Worm (Caenorhabditis elegans) whole organism, L1 larva: ENCODE results near the gene C05C9.2.

ENCODE experiments used
- ama-1 ChIP-seq: fragments of 150-350 bp; optimal IDR thresholded peaks from 2 replicates; lab custom pipeline; 2014
- lin-15B ChIP-seq: fragments of 150-350 bp; sonication (generic microtip); optimal IDR thresholded peaks from 3 replicates; lab custom pipeline; 2014; ENCODE audit warnings: missing biosample characterization, missing genetic modification characterization
- skn-1 ChIP-seq: fragments of 150-350 bp; optimal IDR thresholded peaks from 2 replicates; lab custom pipeline; 2014; ENCODE audit warnings: missing biosample characterization, missing genetic modification characterization
- xbp-1 ChIP-seq: sonication (generic microtip); optimal IDR thresholded peaks from 2 replicates; lab custom pipeline; 2016; ENCODE audit warnings: missing genetic modification characterization, missing compliant biosample characterization

ce11 chrX:11122412-11122811 is 30.5 kb upstream of the C05C9.2 start:
- TF ChIP-seq xbp-1 (no peak), ama-1 (lab: Kevin White, UChicago) (no peak), skn-1 (tag; lab: Kevin White, UChicago) (no peak), lin-15B (tag; lab: Kevin White, UChicago) (no peak)
